Fruit fly (Drosophila melanogaster): ENCODE results near the gene CG13643.

CG13643 gene

DNA sequence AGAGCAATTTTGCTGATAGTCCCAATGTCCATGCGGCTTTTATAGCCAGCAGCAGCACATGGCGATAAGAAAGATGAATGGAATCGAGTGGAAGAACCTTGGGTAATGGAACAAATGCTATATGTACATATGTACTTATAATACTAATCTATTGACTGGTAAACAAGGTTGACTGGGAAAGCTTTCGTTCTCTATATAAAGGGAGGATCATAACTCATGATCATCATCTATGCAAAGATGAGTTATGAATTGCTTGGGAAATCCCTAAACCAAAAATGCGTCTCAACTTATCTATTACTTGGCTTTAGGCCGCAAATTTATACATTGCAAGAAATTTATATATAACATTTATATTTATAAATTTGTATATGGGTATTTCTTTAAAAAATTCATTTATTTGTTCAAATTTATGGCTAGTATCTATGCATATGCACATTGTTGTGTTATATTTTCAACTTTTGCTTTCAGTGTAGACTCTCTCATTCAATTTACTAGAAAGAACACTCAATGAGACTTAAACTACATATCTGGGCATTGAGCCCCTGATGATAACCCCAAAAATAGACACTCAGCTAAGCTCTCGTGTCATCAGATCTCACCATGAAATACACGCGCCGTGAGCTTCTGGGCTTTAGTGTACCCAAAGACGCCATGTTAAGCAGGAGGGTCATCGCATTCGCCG lies 40.9 kb downstream of the CG13643 start, which contains the start of the genes Srg1 and Elal (continued):
- TF ChIP-seq fru (optimal IDR thresholded peaks at IDR 0.05) = no peak
- no peak for TF ChIP-seq Gsc (GFP tag; IDR thresholded peaks at IDR 0.05)
- no peak for TF ChIP-seq fd96Cb (tag; optimal IDR thresholded peaks at IDR 0.05)
- no peak for TF ChIP-seq HmgZ (tag; optimal IDR thresholded peaks at IDR 0.05)
- TF ChIP-seq ken (GFP tag; IDR thresholded peaks at IDR 0.05) = no peak
- no peak for TF ChIP-seq CG14050 (GFP tag; IDR thresholded peaks at IDR 0.05)
- TF ChIP-seq gcm2 (GFP tag; optimal IDR thresholded peaks at IDR 0.05) = no peak
- no peak for TF ChIP-seq gce (GFP tag; IDR thresholded peaks at IDR 0.05)
- no peak for TF ChIP-seq p53 (GFP tag; optimal IDR thresholded peaks at IDR 0.05)
- no peak for TF ChIP-seq ATbp (GFP tag; optimal IDR thresholded peaks at IDR 0.05)
- no peak for TF ChIP-seq kni (GFP tag; optimal IDR thresholded peaks at IDR 0.05)
- no peak for TF ChIP-seq CG6854 (GFP tag; optimal IDR thresholded peaks at IDR 0.05)
- no peak for TF ChIP-seq Tbp (GFP tag; optimal IDR thresholded peaks at IDR 0.05)

- no peak for TF ChIP-seq hth (optimal IDR thresholded peaks at IDR 0.05)
- TF ChIP-seq sens (GFP tag) = peak; percentile 1
Observed at dm6 chr3R:24863894-24864293, 41.9 kb downstream of the CG13643 start.

DNA sequence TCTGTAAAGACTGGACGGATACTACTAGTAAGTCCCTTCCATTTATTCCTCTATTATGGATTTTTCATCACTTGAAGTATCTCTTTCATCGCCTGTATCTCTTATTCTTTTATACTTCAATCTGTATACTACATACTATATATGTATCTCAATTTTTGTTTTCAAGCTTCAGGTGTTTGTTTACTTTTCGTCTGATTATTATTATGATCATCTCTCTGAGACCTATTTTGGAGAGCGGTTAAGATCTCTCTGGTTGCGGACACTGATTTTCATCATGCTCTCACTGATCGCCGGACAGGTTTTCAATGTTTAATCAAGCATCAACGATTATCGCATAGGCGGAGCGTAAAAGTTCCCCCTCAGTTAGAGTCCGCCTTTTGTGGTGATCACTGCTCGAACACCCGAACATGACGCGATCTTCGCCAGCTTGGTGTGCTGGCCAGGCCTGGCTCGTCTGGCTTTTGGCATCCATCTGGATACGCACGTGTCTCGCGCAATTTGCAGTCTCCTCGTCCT lies 43.2 kb downstream of the CG13643 start, which contains the start of gene CG7016:
TSS of gene CG7016 (plus strand) at position 358 of the 516 bp plus-strand sequence.
- TF ChIP-seq Abd-B (GFP tag; optimal IDR thresholded peaks at IDR 0.05) (no peak), chinmo (GFP tag; IDR thresholded peaks at IDR 0.05; ENCODE audit: partially characterized antibody) (peak; percentile 57; the same call in 1 of the 4 replicates), sens (GFP tag) (peak; percentile 58), bigmax (GFP tag; optimal IDR thresholded peaks at IDR 0.05) (no peak), grn (GFP tag; optimal IDR thresholded peaks at IDR 0.05) (peak; percentile 13), CG31388 (GFP tag; optimal IDR thresholded peaks at IDR 0.05) (no peak), Pdp1 (GFP tag; optimal IDR thresholded peaks at IDR 0.05) (peak in 1 of 2 experiments; percentile 70), Trl (optimal IDR thresholded peaks at IDR 0.05) (peak; percentile 42 to 63), Trl (GFP tag; optimal IDR thresholded peaks at IDR 0.05) (no peak), CG13894 (tag; optimal IDR thresholded peaks at IDR 0.05) (peak; percentile 79), CG34422 (GFP tag; IDR thresholded peaks at IDR 0.05) (peak; percentile 12; the same call in 1 of the 3 replicates), ham (GFP tag; IDR thresholded peaks at IDR 0.05) (no peak), CG34376 (GFP tag; optimal IDR thresholded peaks at IDR 0.05) (peak; percentile 62), cas (GFP tag; IDR thresholded peaks at IDR 0.05) (no peak), vvl (GFP tag; IDR thresholded peaks at IDR 0.05) (0 out of 2 replicates have a peak, but pooled peaks have one; percentile 2), Ravus (GFP tag; IDR thresholded peaks at IDR 0.05) (no peak)

dm6 chr3R:24862065-24862464 lies 43.7 kb downstream of the CG13643 start, which contains the start of gene CG13640:
TSS of gene CG13640 (minus strand) at chr3R:24862165.
- peak; percentile 7 for TF ChIP-seq Med (GFP tag)
- no peak for TF ChIP-seq CG11560 (tag; IDR thresholded peaks at IDR 0.05)
- 0 out of 2 replicates have a peak, but pooled peaks have one; percentile 24 for TF ChIP-seq vvl (GFP tag; IDR thresholded peaks at IDR 0.05)
- TF ChIP-seq hkb (optimal IDR thresholded peaks at IDR 0.05) = no peak
- no peak for TF ChIP-seq hkb (GFP tag; IDR thresholded peaks at IDR 0.05)
- no peak for TF ChIP-seq CG18619 (GFP tag; optimal IDR thresholded peaks at IDR 0.05)
- TF ChIP-seq PHDP (tag; optimal IDR thresholded peaks at IDR 0.05) = no peak
- no peak for TF ChIP-seq chif (GFP tag; optimal IDR thresholded peaks at IDR 0.05)
- TF ChIP-seq CG31441 (GFP tag; IDR thresholded peaks at IDR 0.05) = no peak
- TF ChIP-seq fru (optimal IDR thresholded peaks at IDR 0.05) = no peak
- no peak for TF ChIP-seq CG18599 (GFP tag; optimal IDR thresholded peaks at IDR 0.05)
- no peak for TF ChIP-seq Bgb (GFP tag; IDR thresholded peaks at IDR 0.05; ENCODE audit: partially characterized antibody)
- no peak for TF ChIP-seq cg (GFP tag; optimal IDR thresholded peaks at IDR 0.05)
- no peak for TF ChIP-seq Dll (GFP tag; IDR thresholded peaks at IDR 0.05; ENCODE audit: partially characterized antibody)
- TF ChIP-seq Tbp (GFP tag; optimal IDR thresholded peaks at IDR 0.05) = no peak
- TF ChIP-seq schlank (tag; optimal IDR thresholded peaks at IDR 0.05) = no peak
- no peak for TF ChIP-seq CG9437 (GFP tag; optimal IDR thresholded peaks at IDR 0.05)
